Worm (Caenorhabditis elegans) whole organism, L4 larva: ENCODE results near the gene F40G12.11.

Experiments
- T20F7.1 ChIP-seq: fragments of 200-800 bp; sonication (Bioruptor generic); optimal IDR thresholded peaks from 2 replicates; lab custom pipeline; 2018; ENCODE audit warnings: mild to moderate bottlenecking, missing genetic modification characterization, missing compliant biosample characterization
- fkh-10 ChIP-seq: fragments of 150-350 bp; optimal IDR thresholded peaks from 2 replicates; lab custom pipeline; 2014; ENCODE audit warnings: missing biosample characterization, missing genetic modification reagents, missing genetic modification characterization
- lin-15B ChIP-seq: fragments of 150-350 bp; sonication (generic microtip); optimal IDR thresholded peaks from 3 replicates; lab custom pipeline; 2014; ENCODE audit warnings: missing biosample characterization, missing genetic modification characterization
- nhr-237 ChIP-seq: sonication (generic microtip); optimal IDR thresholded peaks from 2 replicates; lab custom pipeline; 2017; ENCODE audit warnings: missing biosample characterization, missing genetic modification characterization

ce11 chrV:14334901-14335300 is 48.9 kb downstream of the F40G12.11 start, which contains the start of gene srm-5:
- TF ChIP-seq fkh-10 = no peak
- TF ChIP-seq T20F7.1 (GFP tag; lab: Kevin White, UChicago) = no peak
- no peak for TF ChIP-seq nhr-237
- TF ChIP-seq lin-15B (tag; lab: Kevin White, UChicago) = no peak
